Fruit fly (Drosophila melanogaster) whole organism, embryonic: ENCODE results near the gene vvl.

Experiments
- CG10267 ChIP-seq: fragments of 200-800 bp; sonication (Bioruptor generic); optimal IDR thresholded peaks from 2 replicates; lab custom pipeline; 2018; ENCODE audit warnings: missing biosample characterization, mild to moderate bottlenecking, missing genetic modification characterization, moderate library complexity
- CG10462 ChIP-seq: fragments of 200-800 bp; sonication (Bioruptor generic); optimal IDR thresholded peaks from 2 replicates; lab custom pipeline; 2016; ENCODE audit warnings: missing biosample characterization, missing genetic modification characterization
- CG11723 ChIP-seq: fragments of 200-800 bp; sonication (Bioruptor generic); optimal IDR thresholded peaks from 2 replicates; lab custom pipeline; 2017; ENCODE audit warnings: missing biosample characterization, mild to moderate bottlenecking, missing genetic modification characterization
- CG12659 ChIP-seq: fragments of 200-800 bp; sonication (Bioruptor generic); optimal IDR thresholded peaks from 3 replicates; lab custom pipeline; 2017; ENCODE audit warnings: mild to moderate bottlenecking, missing biosample characterization, missing genetic modification reagents, missing genetic modification characterization
- CG14014 ChIP-seq: fragments of 200-800 bp; sonication (Bioruptor generic); IDR thresholded peaks from 2 replicates; pipeline ENCODE4 v1.3.6; 2022; ENCODE audit warnings: missing biosample characterization, missing genetic modification characterization
- CG15696 ChIP-seq: fragments of 200-800 bp; sonication (Bioruptor generic); optimal IDR thresholded peaks from 2 replicates; lab custom pipeline; 2019; ENCODE audit warnings: missing biosample characterization, mild to moderate bottlenecking, missing genetic modification characterization, moderate library complexity
- CG17328 ChIP-seq: fragments of 200-800 bp; sonication (Bioruptor generic); IDR thresholded peaks from 2 replicates; pipeline ENCODE4 v1.3.6; 2022; ENCODE audit warnings: missing biosample characterization, missing genetic modification characterization
- CG17361 ChIP-seq: fragments of 200-800 bp; sonication (Bioruptor generic); IDR thresholded peaks from 3 replicates; pipeline ENCODE4 v1.3.6; 2022; ENCODE audit warnings: missing biosample characterization, missing genetic modification characterization
- CG18262 ChIP-seq: fragments of 200-800 bp; optimal IDR thresholded peaks from 3 replicates; lab custom pipeline; 2019; ENCODE audit warnings: missing biosample characterization, mild to moderate bottlenecking, missing genetic modification characterization, moderate library complexity
- CG2199 ChIP-seq: fragments of 200-800 bp; sonication (Bioruptor generic); IDR thresholded peaks from 3 replicates; pipeline ENCODE4 v1.3.6; 2022; ENCODE audit warnings: missing biosample characterization, missing genetic modification characterization
- CG32532 ChIP-seq: fragments of 200-800 bp; sonication (Bioruptor generic); IDR thresholded peaks from 2 replicates; pipeline ENCODE4 v1.3.6; 2022; ENCODE audit warnings: missing biosample characterization, missing genetic modification characterization
- CG33213 ChIP-seq: fragments of 200-800 bp; sonication (Bioruptor generic); optimal IDR thresholded peaks from 3 replicates; lab custom pipeline; 2016; ENCODE audit warnings: missing biosample characterization, missing genetic modification characterization
- CG3726 ChIP-seq: fragments of 200-800 bp; sonication (Bioruptor generic); IDR thresholded peaks from 3 replicates; pipeline ENCODE4, ENCODE4 v1.3.6; 2022; ENCODE audit warnings: missing biosample characterization, missing genetic modification characterization
- CG4707 ChIP-seq: fragments of 200-800 bp; sonication (Bioruptor generic); optimal IDR thresholded peaks from 2 replicates; lab custom pipeline; 2018; ENCODE audit warnings: missing biosample characterization, mild to moderate bottlenecking, missing genetic modification characterization, moderate library complexity
- CG4820 ChIP-seq: fragments of 200-800 bp; sonication (Bioruptor generic); optimal IDR thresholded peaks from 3 replicates; lab custom pipeline; 2016; ENCODE audit warnings: missing biosample characterization, missing genetic modification characterization
- CG5245 ChIP-seq: fragments of 200-800 bp; sonication (Bioruptor generic); optimal IDR thresholded peaks from 3 replicates; lab custom pipeline; 2016; ENCODE audit warnings: missing biosample characterization, missing genetic modification characterization
- CG6791 ChIP-seq: fragments of 200-800 bp; sonication (Bioruptor generic); IDR thresholded peaks from 3 replicates; pipeline ENCODE4 v1.3.6; 2022; ENCODE audit warnings: missing biosample characterization, missing genetic modification characterization; ENCODE audit not compliant: partially characterized antibody
- CG7839 ChIP-seq: fragments of 200-800 bp; sonication (Bioruptor generic); optimal IDR thresholded peaks from 3 replicates; lab custom pipeline; 2018; ENCODE audit warnings: missing biosample characterization, mild to moderate bottlenecking, missing genetic modification characterization, moderate library complexity
- CG8388 ChIP-seq: fragments of 200-800 bp; sonication (Bioruptor generic); optimal IDR thresholded peaks from 2 replicates; lab custom pipeline; 2019; ENCODE audit warnings: missing biosample characterization, mild to moderate bottlenecking, missing genetic modification characterization, moderate library complexity
- Chrac-16 ChIP-seq: fragments of 200-800 bp; sonication (Bioruptor generic); optimal IDR thresholded peaks from 3 replicates; lab custom pipeline; 2016; ENCODE audit warnings: missing biosample characterization, missing genetic modification characterization
- D ChIP-seq, 2 experiments: fragments of 200-800 bp in 1 of 2; fragments of >200 bp in 1 of 2; sonication (Bioruptor generic) in 1 of 2; optimal IDR thresholded peaks; 2 replicates in 1 of 2; 3 replicates in 1 of 2; lab custom pipeline; 2017; ENCODE audit warnings: mild to moderate bottlenecking in 1 of 2, missing biosample characterization in 1 of 2, missing genetic modification characterization in 1 of 2, missing genetic modification reagents in 1 of 2
- D19A ChIP-seq: fragments of 200-800 bp; optimal IDR thresholded peaks from 3 replicates; lab custom pipeline; 2019; ENCODE audit warnings: missing biosample characterization, mild to moderate bottlenecking, missing genetic modification characterization, moderate library complexity
- Ets97D ChIP-seq: fragments of 200-800 bp; sonication (Bioruptor generic); optimal IDR thresholded peaks from 3 replicates; lab custom pipeline; 2016; ENCODE audit warnings: missing biosample characterization, missing genetic modification characterization
- Hmx ChIP-seq: fragments of 200-800 bp; sonication (Bioruptor generic); optimal IDR thresholded peaks from 2 replicates; lab custom pipeline; 2016; ENCODE audit warnings: missing biosample characterization, missing genetic modification characterization
- Lhr ChIP-seq: fragments of 200-800 bp; sonication (Bioruptor generic); optimal IDR thresholded peaks from 3 replicates; lab custom pipeline; 2017; ENCODE audit warnings: mild to moderate bottlenecking, missing biosample characterization, missing genetic modification reagents, missing genetic modification characterization
- Oli ChIP-seq: fragments of 200-800 bp; sonication (Bioruptor generic); optimal IDR thresholded peaks from 2 replicates; lab custom pipeline; 2018; ENCODE audit warnings: missing biosample characterization, mild to moderate bottlenecking, missing genetic modification characterization, moderate library complexity
- PHDP ChIP-seq: fragments of 200-800 bp; sonication (Bioruptor generic); optimal IDR thresholded peaks from 3 replicates; lab custom pipeline; 2018; ENCODE audit warnings: missing biosample characterization, mild to moderate bottlenecking, missing genetic modification characterization, moderate library complexity
- ab ChIP-seq: fragments of 200-800 bp; sonication (Bioruptor generic); optimal IDR thresholded peaks from 2 replicates; lab custom pipeline; 2016; ENCODE audit warnings: missing biosample characterization, missing genetic modification characterization
- abd-A ChIP-seq: fragments of 200-800 bp; sonication (Bioruptor generic); optimal IDR thresholded peaks from 3 replicates; lab custom pipeline; 2019; ENCODE audit warnings: missing biosample characterization, mild to moderate bottlenecking, missing genetic modification characterization, moderate library complexity
- al ChIP-seq: fragments of 200-800 bp; sonication (Bioruptor generic); IDR thresholded peaks from 2 replicates; pipeline ENCODE4 v1.3.6; 2022; ENCODE audit warnings: missing biosample characterization, missing genetic modification characterization
- ash1 ChIP-seq: fragments of 200-800 bp; sonication (Bioruptor generic); optimal IDR thresholded peaks from 2 replicates; lab custom pipeline; 2018; ENCODE audit warnings: missing biosample characterization, mild to moderate bottlenecking, missing genetic modification characterization
- az2 ChIP-seq: fragments of 200-800 bp; sonication (Bioruptor generic); optimal IDR thresholded peaks from 3 replicates; lab custom pipeline; 2016; ENCODE audit warnings: missing biosample characterization, missing genetic modification characterization
- chm ChIP-seq: fragments of 200-800 bp; sonication (Bioruptor generic); IDR thresholded peaks from 2 replicates; pipeline ENCODE4 v1.3.6; 2022; ENCODE audit warnings: missing biosample characterization, missing genetic modification characterization
- emc ChIP-seq: fragments of 200-800 bp; sonication (Bioruptor generic); optimal IDR thresholded peaks from 2 replicates; lab custom pipeline; 2016; ENCODE audit warnings: missing biosample characterization, missing genetic modification characterization
- grau ChIP-seq: fragments of 200-800 bp; optimal IDR thresholded peaks from 3 replicates; lab custom pipeline; 2019; ENCODE audit warnings: missing biosample characterization, mild to moderate bottlenecking, missing genetic modification characterization, moderate library complexity
- gsb-n ChIP-seq: fragments of 200-800 bp; sonication (Bioruptor generic); optimal IDR thresholded peaks from 3 replicates; lab custom pipeline; 2018; ENCODE audit warnings: missing biosample characterization, mild to moderate bottlenecking, missing genetic modification characterization
- ind ChIP-seq: fragments of 200-800 bp; sonication (Bioruptor generic); optimal IDR thresholded peaks from 3 replicates; lab custom pipeline; 2016; ENCODE audit warnings: missing biosample characterization, missing genetic modification characterization
- jing ChIP-seq: fragments of 200-800 bp; sonication (Bioruptor generic); optimal IDR thresholded peaks from 2 replicates; lab custom pipeline; 2018; ENCODE audit warnings: missing biosample characterization, mild to moderate bottlenecking, missing genetic modification characterization
- kah ChIP-seq: fragments of 200-800 bp; sonication (Bioruptor generic); optimal IDR thresholded peaks from 2 replicates; lab custom pipeline; 2018; ENCODE audit warnings: missing biosample characterization, mild to moderate bottlenecking, missing genetic modification characterization
- ken ChIP-seq: fragments of 200-800 bp; sonication (Bioruptor generic); IDR thresholded peaks from 3 replicates; pipeline ENCODE4 v1.3.6; 2022; ENCODE audit warnings: missing biosample characterization, missing genetic modification characterization
- lab ChIP-seq: fragments of 200-800 bp; sonication (Bioruptor generic); optimal IDR thresholded peaks from 3 replicates; lab custom pipeline; 2017; ENCODE audit warnings: missing biosample characterization, missing genetic modification characterization, mild to moderate bottlenecking, moderate library complexity, missing genetic modification reagents
- lov ChIP-seq, 2 experiments: fragments of 200-800 bp in 1 of 2; fragments of >200 bp in 1 of 2; sonication (Bioruptor generic) in 1 of 2; IDR thresholded peaks in 1 of 2; optimal IDR thresholded peaks in 1 of 2; 2 replicates in 1 of 2; 3 replicates in 1 of 2; pipeline versions ENCODE4 v1.3.6 to Lab custom; 2017 to 2022; ENCODE audit warnings: missing biosample characterization in 1 of 2, missing genetic modification characterization in 1 of 2
- p53 ChIP-seq: fragments of 200-800 bp; sonication (Bioruptor generic); optimal IDR thresholded peaks from 2 replicates; lab custom pipeline; 2016; ENCODE audit warnings: missing biosample characterization, missing genetic modification characterization
- sc ChIP-seq, 3 experiments: fragments of >200 bp in 2 of 3; fragments of 200-800 bp in 1 of 3; sonication (Bioruptor generic) in 1 of 3; optimal IDR thresholded peaks; 2 replicates in 2 of 3; 3 replicates in 1 of 3; lab custom pipeline; 2017; ENCODE audit warnings: mild to moderate bottlenecking in 1 of 3, missing biosample characterization in 1 of 3, missing genetic modification characterization in 1 of 3, missing genetic modification reagents in 1 of 3
- sens ChIP-seq: fragments of 200-800 bp; sonication (Bioruptor generic); peaks from one replicate; lab custom pipeline; 2016; ENCODE audit warnings: missing biosample characterization, missing genetic modification characterization
- sisA ChIP-seq: fragments of 200-800 bp; sonication (Bioruptor generic); IDR thresholded peaks from 2 replicates; pipeline ENCODE4 v1.3.6; 2022; ENCODE audit warnings: missing biosample characterization, missing genetic modification characterization
- slbo ChIP-seq: fragments of 200-800 bp; sonication (Bioruptor generic); IDR thresholded peaks from 2 replicates; pipeline ENCODE4 v1.3.6; 2022; ENCODE audit warnings: missing biosample characterization, missing genetic modification characterization
- ssp ChIP-seq: fragments of 200-800 bp; sonication (Bioruptor generic); IDR thresholded peaks from 2 replicates; pipeline ENCODE4 v1.3.6; 2022; ENCODE audit warnings: missing biosample characterization, missing genetic modification characterization
- twi ChIP-seq: fragments of 200-800 bp; optimal IDR thresholded peaks from 2 replicates; lab custom pipeline; 2019; ENCODE audit warnings: missing biosample characterization, mild to moderate bottlenecking, missing genetic modification characterization, moderate library complexity

The vvl gene

DNA sequence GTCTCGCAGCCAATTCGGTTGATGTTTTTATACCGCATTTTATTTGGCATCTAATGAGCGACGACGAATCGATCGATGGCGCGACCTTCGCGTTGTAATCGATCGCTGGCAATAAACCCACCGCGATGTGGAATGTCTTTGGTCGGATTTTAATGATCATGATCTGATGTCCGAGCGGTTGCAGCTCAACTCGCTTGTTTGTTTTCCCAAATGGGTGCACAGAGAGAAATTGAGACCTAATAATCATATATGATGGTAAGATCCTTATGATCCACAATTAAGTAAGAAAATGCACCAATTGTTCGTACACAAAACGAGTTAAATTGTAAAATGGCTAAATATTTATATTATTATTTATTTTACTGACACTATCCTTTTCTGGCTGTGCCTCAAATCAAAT is 26.9 kb downstream of the vvl start:
- TF ChIP-seq gsb-n (peak; percentile 63), sens (GFP tag; lab: Kevin White, UChicago) (peak; percentile 82), D (optimal IDR thresholded peaks at IDR 0.05; lab: Kevin White, UChicago) (no peak), D (GFP tag; optimal IDR thresholded peaks at IDR 0.05; lab: Kevin White, UChicago) (peak; percentile 38), ab (GFP tag; lab: Kevin White, UChicago) (no peak), lab (GFP tag; lab: Kevin White, UChicago) (no peak), az2 (GFP tag; lab: Kevin White, UChicago) (peak; percentile 52), CG4707 (GFP tag; lab: Kevin White, UChicago) (no peak), sisA (GFP tag; lab: Robert Waterston, UW) (peak; percentile 29; the same call in 1 of the 2 replicates), abd-A (peak; percentile 60), Chrac-16 (peak; percentile 48), D19A (tag; lab: Kevin White, UChicago) (peak; percentile 6), CG17361 (GFP tag; lab: Robert Waterston, UW) (peak; percentile 60; the same call in 2 of the 3 replicates), al (GFP tag; lab: Robert Waterston, UW) (no peak), Lhr (peak; percentile 19), CG10267 (tag; lab: Kevin White, UChicago) (peak; percentile 29), CG32532 (GFP tag; lab: Robert Waterston, UW) (no peak), ken (GFP tag; lab: Robert Waterston, UW) (no peak), lov (optimal IDR thresholded peaks at IDR 0.05; lab: Kevin White, UChicago) (no peak), lov (GFP tag; IDR thresholded peaks at IDR 0.05; lab: Robert Waterston, UW) (0 out of 3 replicates have a peak, but pooled peaks have one; percentile 57), CG2199 (GFP tag; lab: Robert Waterston, UW) (0 out of 3 replicates have a peak, but pooled peaks have one; percentile 29), Hmx (GFP tag; lab: Kevin White, UChicago) (no peak), ind (GFP tag; lab: Kevin White, UChicago) (peak; percentile 7), Oli (tag; lab: Kevin White, UChicago) (peak; percentile 73), sc (optimal IDR thresholded peaks at IDR 0.05; lab: Kevin White, UChicago) (no peak), sc (GFP tag; optimal IDR thresholded peaks at IDR 0.05; lab: Kevin White, UChicago) (peak; percentile 43), CG3726 (GFP tag; lab: Robert Waterston, UW) (0 out of 3 replicates have a peak, but pooled peaks have one; percentile 24), jing (GFP tag; lab: Kevin White, UChicago) (peak; percentile 25), CG5245 (peak; percentile 24), chm (GFP tag; lab: Robert Waterston, UW) (0 out of 2 replicates have a peak, but pooled peaks have one; percentile 26), CG33213 (no peak), ash1 (no peak), CG8388 (GFP tag; lab: Kevin White, UChicago) (peak; percentile 64), CG4820 (GFP tag; lab: Kevin White, UChicago) (peak; percentile 52), twi (peak; percentile 3), CG18262 (tag; lab: Kevin White, UChicago) (peak; percentile 72), CG7839 (tag; lab: Kevin White, UChicago) (peak; percentile 37), ssp (GFP tag; lab: Robert Waterston, UW) (0 out of 2 replicates have a peak, but pooled peaks have one; percentile 12), CG6791 (no peak), CG14014 (GFP tag; lab: Robert Waterston, UW) (0 out of 2 replicates have a peak, but pooled peaks have one; percentile 14), kah (GFP tag; lab: Kevin White, UChicago) (no peak), Ets97D (GFP tag; lab: Kevin White, UChicago) (no peak), p53 (no peak), slbo (GFP tag; lab: Robert Waterston, UW) (peak; percentile 33), PHDP (tag; lab: Kevin White, UChicago) (peak; percentile 51), grau (tag; lab: Kevin White, UChicago) (peak; percentile 52), CG12659 (GFP tag; lab: Kevin White, UChicago) (peak; percentile 34), CG17328 (peak; percentile 69), CG15696 (tag; lab: Kevin White, UChicago) (peak; percentile 27), emc (no peak), CG11723 (no peak), CG10462 (peak; percentile 22)
